Fruit fly (Drosophila melanogaster): ENCODE results near the gene CG9592.

Gene CG9592

DNA sequence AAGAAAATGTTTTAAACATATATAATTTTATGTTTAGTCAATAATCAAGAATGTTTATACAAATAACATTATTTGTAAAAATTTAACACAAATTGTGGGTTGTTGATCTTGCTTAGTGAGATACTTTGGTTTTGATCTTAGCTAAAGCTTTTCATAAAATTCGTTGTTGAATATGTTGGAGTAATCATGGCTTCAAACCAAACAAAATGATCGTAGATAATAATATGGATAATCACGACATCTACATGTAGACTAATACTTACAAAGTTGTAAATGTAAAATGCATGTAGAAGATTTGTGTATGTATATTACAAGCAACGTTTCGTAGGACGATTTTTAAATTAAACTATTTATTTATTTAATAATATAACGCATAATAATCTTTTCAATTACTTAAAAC, 4.3 kb upstream of the CG9592 start (continued):
- peak; percentile 53 for TF ChIP-seq amos (GFP tag; IDR thresholded peaks at IDR 0.05; ENCODE audit: partially characterized antibody)
- no peak for TF ChIP-seq ro (GFP tag; IDR thresholded peaks at IDR 0.05)
- no peak for TF ChIP-seq zen2 (GFP tag; IDR thresholded peaks at IDR 0.05; ENCODE audit: partially characterized antibody)
- TF ChIP-seq CG8478 (optimal IDR thresholded peaks at IDR 0.05): peak; percentile 22
- TF ChIP-seq sob (GFP tag; IDR thresholded peaks at IDR 0.05): no peak
- TF ChIP-seq h (optimal IDR thresholded peaks at IDR 0.05): no peak
- peak; percentile 65 for TF ChIP-seq sens (GFP tag)
- no peak for TF ChIP-seq Asciz (GFP tag; optimal IDR thresholded peaks at IDR 0.05)
- peak; percentile 7 for TF ChIP-seq Abd-B (GFP tag; optimal IDR thresholded peaks at IDR 0.05)
- no peak for TF ChIP-seq CG11093 (GFP tag; IDR thresholded peaks at IDR 0.05)
- TF ChIP-seq Elba2 (GFP tag; optimal IDR thresholded peaks at IDR 0.05): no peak
- TF ChIP-seq grn (GFP tag; optimal IDR thresholded peaks at IDR 0.05): peak; percentile 58
- no peak for TF ChIP-seq CG10543 (GFP tag; optimal IDR thresholded peaks at IDR 0.05)
- TF ChIP-seq Dip3 (GFP tag; optimal IDR thresholded peaks at IDR 0.05): no peak
- TF ChIP-seq Antp (GFP tag; optimal IDR thresholded peaks at IDR 0.05): no peak
- no peak for TF ChIP-seq tna (GFP tag; IDR thresholded peaks at IDR 0.05; ENCODE audit: partially characterized antibody)

DNA sequence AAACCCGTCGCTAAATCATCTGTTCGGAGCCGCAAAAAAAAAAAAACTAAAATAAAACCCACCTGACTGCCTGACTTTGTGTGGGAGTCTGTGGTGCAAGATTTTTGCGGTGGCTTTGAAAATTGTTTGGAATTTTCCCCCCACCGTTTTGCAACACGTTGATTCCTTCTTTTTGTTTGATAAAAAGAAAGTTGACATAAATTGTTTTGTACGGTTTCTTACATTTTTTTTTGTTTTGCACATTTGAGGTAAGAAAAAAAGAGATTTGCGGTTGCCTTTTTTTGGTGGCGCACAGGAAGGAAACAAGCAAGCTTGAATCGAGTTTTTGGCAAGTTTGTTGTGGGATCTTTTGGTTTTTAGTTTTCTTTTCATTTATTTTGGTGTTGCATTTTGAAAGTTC, 1.9 kb upstream of the CG9592 start:
- TF ChIP-seq hkb (optimal IDR thresholded peaks at IDR 0.05) (peak; percentile 16), hkb (GFP tag; IDR thresholded peaks at IDR 0.05) (no peak), sc (optimal IDR thresholded peaks at IDR 0.05) (no peak), sc (GFP tag; optimal IDR thresholded peaks at IDR 0.05) (no peak)

DNA sequence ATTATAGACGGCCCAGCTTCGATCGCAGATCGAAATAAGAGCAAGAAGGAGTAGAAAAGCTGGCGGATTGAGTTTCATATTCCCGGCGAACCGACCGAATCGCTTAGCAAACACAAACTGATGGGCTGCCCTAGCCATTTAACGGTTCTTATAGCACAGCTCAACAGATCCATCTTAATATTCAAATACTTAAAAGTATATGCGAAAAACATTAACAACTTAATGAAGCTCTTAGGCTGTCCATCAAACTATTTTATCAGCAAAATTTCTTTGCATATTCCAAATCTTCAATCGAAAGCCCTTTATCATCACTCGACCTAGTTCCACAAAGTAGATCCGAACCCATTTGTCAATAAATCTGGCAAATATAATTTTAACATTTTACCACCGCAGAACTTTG, 4.0 kb downstream of the CG9592 start, which contains the start of gene CG4613:
Gene CG4613 (minus strand): TSS at position 101 of the 400 bp plus-strand sequence.
- TF ChIP-seq CG12155 (GFP tag; optimal IDR thresholded peaks at IDR 0.05): no peak
- no peak for TF ChIP-seq CG14965 (GFP tag; optimal IDR thresholded peaks at IDR 0.05; ENCODE audit: borderline replicate concordance)
- no peak for TF ChIP-seq Dp (GFP tag; optimal IDR thresholded peaks at IDR 0.05)
- no peak for TF ChIP-seq CG1832 (GFP tag; optimal IDR thresholded peaks at IDR 0.05)
- TF ChIP-seq hbn (GFP tag; IDR thresholded peaks at IDR 0.05; ENCODE audit: partially characterized antibody): no peak
- no peak for TF ChIP-seq gem (tag; optimal IDR thresholded peaks at IDR 0.05)
- TF ChIP-seq sob (GFP tag; IDR thresholded peaks at IDR 0.05): no peak
- TF ChIP-seq dmrt11E (tag; optimal IDR thresholded peaks at IDR 0.05): no peak
- no peak for TF ChIP-seq fd3F (GFP tag; optimal IDR thresholded peaks at IDR 0.05)
- no peak for TF ChIP-seq lov (optimal IDR thresholded peaks at IDR 0.05)
- TF ChIP-seq lov (GFP tag; IDR thresholded peaks at IDR 0.05): no peak
- no peak for TF ChIP-seq CG15696 (tag; optimal IDR thresholded peaks at IDR 0.05)
- no peak for TF ChIP-seq fd64A (GFP tag; optimal IDR thresholded peaks at IDR 0.05)
- no peak for TF ChIP-seq CG3726 (GFP tag; IDR thresholded peaks at IDR 0.05)
- no peak for TF ChIP-seq ttk (GFP tag; IDR thresholded peaks at IDR 0.05)
- TF ChIP-seq CG6175 (GFP tag; IDR thresholded peaks at IDR 0.05): no peak
- TF ChIP-seq pan (optimal IDR thresholded peaks at IDR 0.05): no peak
- TF ChIP-seq pan (GFP tag; optimal IDR thresholded peaks at IDR 0.05 in 1 of 2, IDR thresholded peaks at IDR 0.05 in 1 of 2): no peak
- no peak for TF ChIP-seq Med (GFP tag)
- TF ChIP-seq Lim3 (GFP tag; IDR thresholded peaks at IDR 0.05): no peak
- TF ChIP-seq Stat92E (GFP tag; optimal IDR thresholded peaks at IDR 0.05): no peak
- TF ChIP-seq prd (optimal IDR thresholded peaks at IDR 0.05): no peak
- no peak for TF ChIP-seq prd (GFP tag; IDR thresholded peaks at IDR 0.05)

All from whole organism, embryonic.